Fruit fly (Drosophila melanogaster): ENCODE measurements around the gene CG32219.

The CG32219 gene

dm6 chr3L:19939024-19939423 lies 11.9 kb downstream of the CG32219 start, which contains the start of gene Ac76E (continued):
- no peak for TF ChIP-seq fd3F (GFP tag; optimal IDR thresholded peaks at IDR 0.05)
- no peak for TF ChIP-seq tap (tag; optimal IDR thresholded peaks at IDR 0.05)
- TF ChIP-seq Hey (tag; optimal IDR thresholded peaks at IDR 0.05) = no peak
- peak; percentile 43; the same call in 1 of the 2 replicates for TF ChIP-seq Adf1 (GFP tag; IDR thresholded peaks at IDR 0.05)
- peak; percentile 35; the same call in 1 of the 2 replicates for TF ChIP-seq seq (GFP tag; IDR thresholded peaks at IDR 0.05)
- no peak for TF ChIP-seq CG1024 (GFP tag; IDR thresholded peaks at IDR 0.05)
- TF ChIP-seq CG8290 (GFP tag; optimal IDR thresholded peaks at IDR 0.05) = no peak
- TF ChIP-seq CG8290 (tag; optimal IDR thresholded peaks at IDR 0.05) = peak in 1 of 2 experiments; percentile 73
- TF ChIP-seq stc (GFP tag; IDR thresholded peaks at IDR 0.05) = peak; percentile 19; the same call in 1 of the 2 replicates
- no peak for TF ChIP-seq ssp (GFP tag; IDR thresholded peaks at IDR 0.05)
- TF ChIP-seq CG12769 (tag; optimal IDR thresholded peaks at IDR 0.05) = peak; percentile 65
- no peak for TF ChIP-seq CG11085 (GFP tag; IDR thresholded peaks at IDR 0.05)
- TF ChIP-seq Dip2 (GFP tag; IDR thresholded peaks at IDR 0.05) = no peak
- no peak for TF ChIP-seq CG13775 (GFP tag; optimal IDR thresholded peaks at IDR 0.05)
- TF ChIP-seq CG2678 (tag; optimal IDR thresholded peaks at IDR 0.05) = no peak
- 0 out of 2 replicates have a peak, but pooled peaks have one; percentile 7 for TF ChIP-seq CG3847 (GFP tag; IDR thresholded peaks at IDR 0.05)
- TF ChIP-seq E2f2 (GFP tag; IDR thresholded peaks at IDR 0.05) = no peak
- peak; percentile 64 for TF ChIP-seq Atf6 (GFP tag; IDR thresholded peaks at IDR 0.05)
- peak; percentile 11; the same call in 1 of the 3 replicates for TF ChIP-seq CG7963 (GFP tag; IDR thresholded peaks at IDR 0.05; ENCODE audit: partially characterized antibody)
- no peak for TF ChIP-seq Hr51 (GFP tag; optimal IDR thresholded peaks at IDR 0.05)
- TF ChIP-seq CG11504 (tag; optimal IDR thresholded peaks at IDR 0.05) = peak; percentile 100
- TF ChIP-seq CG13894 (tag; optimal IDR thresholded peaks at IDR 0.05) = peak; percentile 9
- TF ChIP-seq HmgZ (tag; optimal IDR thresholded peaks at IDR 0.05) = peak; percentile 56
- TF ChIP-seq cwo (GFP tag; optimal IDR thresholded peaks at IDR 0.05) = peak; percentile 35
- TF ChIP-seq hth (optimal IDR thresholded peaks at IDR 0.05) = no peak
- no peak for TF ChIP-seq Camta (GFP tag; optimal IDR thresholded peaks at IDR 0.05)
- peak; percentile 94 for TF ChIP-seq chinmo (GFP tag; IDR thresholded peaks at IDR 0.05; ENCODE audit: partially characterized antibody)
- TF ChIP-seq CG8359 (GFP tag; optimal IDR thresholded peaks at IDR 0.05; ENCODE audit: borderline replicate concordance) = peak; percentile 99
- TF ChIP-seq PHDP (tag; optimal IDR thresholded peaks at IDR 0.05) = peak; percentile 28
- TF ChIP-seq CG15269 (tag; optimal IDR thresholded peaks at IDR 0.05) = peak; percentile 4
- peak; percentile 34; the same call in 1 of the 2 replicates for TF ChIP-seq chm (GFP tag; IDR thresholded peaks at IDR 0.05)
- TF ChIP-seq CG3281 (GFP tag; optimal IDR thresholded peaks at IDR 0.05) = peak; percentile 29
- TF ChIP-seq sima (GFP tag; optimal IDR thresholded peaks at IDR 0.05) = no peak
- peak; percentile 46 for TF ChIP-seq CG10543 (GFP tag; optimal IDR thresholded peaks at IDR 0.05)
- TF ChIP-seq CG32532 (GFP tag; IDR thresholded peaks at IDR 0.05) = peak; percentile 45; the same call in 1 of the 2 replicates
- TF ChIP-seq CG2120 (GFP tag; optimal IDR thresholded peaks at IDR 0.05) = no peak
- peak; percentile 1 for TF ChIP-seq CG7987 (GFP tag; optimal IDR thresholded peaks at IDR 0.05)
- TF ChIP-seq CG15601 (tag; optimal IDR thresholded peaks at IDR 0.05) = no peak
- peak; percentile 67 to 92 for TF ChIP-seq Trl (optimal IDR thresholded peaks at IDR 0.05)
- no peak for TF ChIP-seq Trl (GFP tag; optimal IDR thresholded peaks at IDR 0.05)
- no peak for TF ChIP-seq Hand (GFP tag; optimal IDR thresholded peaks at IDR 0.05)
- no peak for TF ChIP-seq row (GFP tag; IDR thresholded peaks at IDR 0.05)
- TF ChIP-seq CG13296 (GFP tag; optimal IDR thresholded peaks at IDR 0.05) = no peak
- no peak for TF ChIP-seq Poxn (GFP tag; IDR thresholded peaks at IDR 0.05)
- TF ChIP-seq BtbVII (GFP tag; optimal IDR thresholded peaks at IDR 0.05) = peak; percentile 11
- TF ChIP-seq sd (tag; optimal IDR thresholded peaks at IDR 0.05) = peak; percentile 25
- TF ChIP-seq CG2199 (GFP tag; IDR thresholded peaks at IDR 0.05) = peak; percentile 60; the same call in 1 of the 3 replicates
- peak; percentile 29 for TF ChIP-seq slbo (GFP tag; IDR thresholded peaks at IDR 0.05)
- TF ChIP-seq CG31224 (GFP tag; IDR thresholded peaks at IDR 0.05) = peak; percentile 18; the same call in 1 of the 2 replicates
- no peak for TF ChIP-seq CG12659 (GFP tag; optimal IDR thresholded peaks at IDR 0.05)
- TF ChIP-seq Jarid2 (GFP tag; optimal IDR thresholded peaks at IDR 0.05) = peak; percentile 92

Measured in whole organism, embryonic.